Fruit fly (Drosophila melanogaster) whole organism, embryonic: ENCODE measurements around the gene CG32052.

Source experiments
- B-H1 ChIP-seq: fragments of 200-800 bp; sonication (Bioruptor generic); IDR thresholded peaks from 3 replicates; pipeline ENCODE4 v1.3.6; 2022; ENCODE audit warnings: missing biosample characterization, missing genetic modification characterization
- CG16779 ChIP-seq: fragments of 200-800 bp; sonication (Bioruptor generic); IDR thresholded peaks from 2 replicates; pipeline ENCODE4 v1.3.6; 2022; ENCODE audit warnings: missing biosample characterization, missing genetic modification characterization
- CG2889 ChIP-seq: fragments of 200-800 bp; sonication (Bioruptor generic); IDR thresholded peaks from 3 replicates; pipeline ENCODE4 v1.3.6; 2022; ENCODE audit warnings: missing biosample characterization, missing genetic modification characterization
- CG7963 ChIP-seq: fragments of 200-800 bp; sonication (Bioruptor generic); IDR thresholded peaks from 3 replicates; pipeline ENCODE4 v1.3.6; 2022; ENCODE audit warnings: missing biosample characterization, missing genetic modification characterization; ENCODE audit not compliant: partially characterized antibody
- Elba2 ChIP-seq: fragments of 200-800 bp; sonication (Bioruptor generic); optimal IDR thresholded peaks from 3 replicates; lab custom pipeline; 2016; ENCODE audit warnings: missing biosample characterization, missing genetic modification characterization
- YL-1 ChIP-seq: fragments of 200-800 bp; sonication (Bioruptor generic); optimal IDR thresholded peaks from 3 replicates; lab custom pipeline; 2017; ENCODE audit warnings: missing biosample characterization, mild to moderate bottlenecking, missing genetic modification characterization
- ac ChIP-seq: fragments of 200-800 bp; sonication (Bioruptor generic); optimal IDR thresholded peaks from 3 replicates; lab custom pipeline; 2017; ENCODE audit warnings: missing biosample characterization, mild to moderate bottlenecking, missing genetic modification characterization
- cwo ChIP-seq: fragments of 200-800 bp; sonication (Bioruptor generic); optimal IDR thresholded peaks from 3 replicates; lab custom pipeline; 2017; ENCODE audit warnings: missing biosample characterization, missing genetic modification characterization, mild to moderate bottlenecking, moderate library complexity, missing genetic modification reagents
- gce ChIP-seq: fragments of 200-800 bp; sonication (Bioruptor generic); IDR thresholded peaks from 3 replicates; pipeline ENCODE4 v1.3.6; 2022; ENCODE audit warnings: missing biosample characterization, missing genetic modification characterization
- klu ChIP-seq: fragments of 200-800 bp; sonication (Bioruptor generic); IDR thresholded peaks from 2 replicates; pipeline ENCODE4 v1.3.6; 2022; ENCODE audit warnings: missing biosample characterization, missing genetic modification characterization
- mld ChIP-seq: fragments of 200-800 bp; sonication (Bioruptor generic); IDR thresholded peaks from 3 replicates; pipeline ENCODE4 v1.3.6; 2022; ENCODE audit warnings: missing biosample characterization, missing genetic modification characterization; ENCODE audit not compliant: partially characterized antibody
- ttk ChIP-seq: fragments of 200-800 bp; sonication (Bioruptor generic); IDR thresholded peaks from 2 replicates; pipeline ENCODE4 v2.1.2; 2022; ENCODE audit warnings: missing biosample characterization, missing genetic modification characterization

DNA sequence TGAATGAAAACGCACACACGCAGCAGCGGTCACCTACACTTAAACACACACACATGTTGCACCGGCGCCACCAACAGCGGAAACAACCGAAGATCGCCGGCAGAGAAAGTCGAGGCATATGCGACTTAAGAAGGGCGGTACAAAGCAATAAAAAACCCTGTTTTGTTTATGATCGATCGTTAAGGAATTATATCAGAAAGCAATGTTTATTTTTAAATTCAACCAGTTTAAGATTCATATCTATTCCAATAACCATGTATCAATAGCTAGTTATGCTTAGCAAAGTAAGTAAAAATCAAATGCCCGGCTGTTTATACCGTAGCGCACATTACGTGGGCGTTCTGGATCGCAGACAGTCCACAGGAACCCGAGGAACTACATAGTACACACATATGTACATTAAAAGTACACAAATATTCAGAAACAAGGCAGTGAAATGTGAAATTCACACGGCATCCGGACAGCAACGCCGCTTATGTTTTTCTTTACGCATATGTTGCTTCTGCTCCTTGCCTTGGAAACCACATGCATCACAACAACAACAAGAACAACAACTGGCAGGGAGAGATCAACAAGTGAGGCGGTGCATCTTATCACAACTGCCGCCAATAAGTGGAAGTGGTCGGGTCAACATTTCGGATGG is 69.1 kb downstream of the CG32052 start:
- TF ChIP-seq CG7963 (GFP tag; lab: Robert Waterston, UW) (no peak), CG2889 (GFP tag; lab: Robert Waterston, UW) (peak; percentile 91), Elba2 (GFP tag; lab: Kevin White, UChicago) (peak; percentile 88), klu (GFP tag; lab: Robert Waterston, UW) (peak; percentile 90), cwo (peak; percentile 90), mld (GFP tag; lab: Robert Waterston, UW) (no peak), YL-1 (GFP tag; lab: Kevin White, UChicago) (peak; percentile 54), ac (GFP tag; lab: Kevin White, UChicago) (peak; percentile 95), ttk (peak; percentile 97), CG16779 (GFP tag; lab: Robert Waterston, UW) (peak; percentile 93), B-H1 (GFP tag; lab: Robert Waterston, UW) (peak; percentile 93), gce (GFP tag; lab: Robert Waterston, UW) (peak; percentile 99)
